Worm (Caenorhabditis elegans) whole organism, late embryonic: ENCODE results near the gene srab-11.

ENCODE experiments used
- C08G9.2 ChIP-seq: sonication (generic microtip); optimal IDR thresholded peaks from 2 replicates; lab custom pipeline; 2016; ENCODE audit warnings: mild to moderate bottlenecking, missing genetic modification characterization, moderate library complexity, missing compliant biosample characterization
- C38D4.7 ChIP-seq: fragments of 200-800 bp; sonication (Bioruptor generic); optimal IDR thresholded peaks from 2 replicates; lab custom pipeline; 2018; ENCODE audit warnings: mild to moderate bottlenecking, missing genetic modification characterization, moderate library complexity, missing compliant biosample characterization
- K02D7.2 ChIP-seq: sonication (generic microtip); optimal IDR thresholded peaks from 2 replicates; lab custom pipeline; 2017; ENCODE audit warnings: mild to moderate bottlenecking, missing genetic modification characterization, missing compliant biosample characterization
- K09A11.1 ChIP-seq: sonication (generic microtip); optimal IDR thresholded peaks from 2 replicates; lab custom pipeline; 2017; ENCODE audit warnings: antibody characterized with exemption, mild to moderate bottlenecking, missing genetic modification characterization, missing compliant biosample characterization; ENCODE audit not compliant: insufficient read depth
- ceh-18 ChIP-seq: sonication (generic microtip); optimal IDR thresholded peaks from 2 replicates; lab custom pipeline; 2016; ENCODE audit warnings: missing genetic modification characterization, missing compliant biosample characterization
- ceh-2 ChIP-seq: sonication (generic microtip); optimal IDR thresholded peaks from 2 replicates; lab custom pipeline; 2016; ENCODE audit warnings: missing genotype, missing genetic modification characterization, missing compliant biosample characterization
- ceh-22 ChIP-seq: sonication (generic microtip); optimal IDR thresholded peaks from 2 replicates; lab custom pipeline; 2017; ENCODE audit warnings: missing biosample characterization, missing genetic modification characterization
- ceh-30 ChIP-seq: fragments of 150-350 bp; optimal IDR thresholded peaks from 2 replicates; lab custom pipeline; 2014; ENCODE audit warnings: missing biosample characterization, missing genetic modification characterization
- ceh-6 ChIP-seq: fragments of 200-800 bp; sonication (Bioruptor generic); optimal IDR thresholded peaks from 2 replicates; lab custom pipeline; 2018; ENCODE audit warnings: mild to moderate bottlenecking, missing genetic modification characterization, missing compliant biosample characterization
- elt-2 ChIP-seq: sonication (generic microtip); optimal IDR thresholded peaks from 2 replicates; lab custom pipeline; 2016; ENCODE audit warnings: missing genetic modification reagents, missing genetic modification characterization, missing compliant biosample characterization
- ets-4 ChIP-seq: sonication (generic microtip); optimal IDR thresholded peaks from 2 replicates; lab custom pipeline; 2016; ENCODE audit warnings: missing genetic modification characterization, missing compliant biosample characterization
- eyg-1 ChIP-seq: sonication (generic microtip); optimal IDR thresholded peaks from 2 replicates; lab custom pipeline; 2016; ENCODE audit warnings: missing genotype, missing genetic modification characterization, missing compliant biosample characterization
- fax-1 ChIP-seq: sonication (generic microtip); optimal IDR thresholded peaks from 2 replicates; lab custom pipeline; 2016; ENCODE audit warnings: missing genotype, missing genetic modification characterization, missing compliant biosample characterization
- gmeb-2 ChIP-seq: sonication (generic microtip); optimal IDR thresholded peaks from 2 replicates; lab custom pipeline; 2016; ENCODE audit warnings: missing genetic modification characterization, inconsistent platforms, missing compliant biosample characterization
- hlh-13 ChIP-seq: fragments of 200-800 bp; sonication (Bioruptor generic); optimal IDR thresholded peaks from 2 replicates; lab custom pipeline; 2018; ENCODE audit warnings: mild to moderate bottlenecking, missing genetic modification characterization, missing compliant biosample characterization
- hlh-30 ChIP-seq: sonication (generic microtip); optimal IDR thresholded peaks from 2 replicates; lab custom pipeline; 2017; ENCODE audit warnings: antibody characterized with exemption, missing genetic modification characterization, missing compliant biosample characterization; ENCODE audit not compliant: insufficient read depth
- hlh-6 ChIP-seq: sonication (generic microtip); optimal IDR thresholded peaks from 2 replicates; lab custom pipeline; 2016; ENCODE audit warnings: missing genotype, missing genetic modification characterization, missing compliant biosample characterization
- hlh-8 ChIP-seq: sonication (generic microtip); optimal IDR thresholded peaks from 2 replicates; lab custom pipeline; 2016; ENCODE audit warnings: missing genotype, missing genetic modification characterization, missing compliant biosample characterization
- lim-6 ChIP-seq: sonication (generic microtip); optimal IDR thresholded peaks from 2 replicates; lab custom pipeline; 2016; ENCODE audit warnings: missing genetic modification characterization, missing compliant biosample characterization
- lin-11 ChIP-seq: fragments of 200-800 bp; sonication (Bioruptor generic); optimal IDR thresholded peaks from 2 replicates; lab custom pipeline; 2018; ENCODE audit warnings: mild to moderate bottlenecking, missing genetic modification characterization, missing compliant biosample characterization
- mec-3 ChIP-seq: sonication (generic microtip); optimal IDR thresholded peaks from 2 replicates; lab custom pipeline; 2016; ENCODE audit warnings: borderline replicate concordance, missing genetic modification characterization, missing compliant biosample characterization
- nfya-1 ChIP-seq: sonication (generic microtip); optimal IDR thresholded peaks from 2 replicates; lab custom pipeline; 2017; ENCODE audit warnings: missing genetic modification characterization, mild to moderate bottlenecking, missing compliant biosample characterization, antibody characterized with exemption, moderate library complexity
- nhr-232 ChIP-seq: sonication (generic microtip); optimal IDR thresholded peaks from 2 replicates; lab custom pipeline; 2016; ENCODE audit warnings: missing genetic modification characterization, missing compliant biosample characterization
- pag-3 ChIP-seq: sonication (generic microtip); optimal IDR thresholded peaks from 2 replicates; lab custom pipeline; 2016; ENCODE audit warnings: missing compliant biosample characterization, missing genetic modification characterization, borderline replicate concordance
- pat-9 ChIP-seq: fragments of 200-800 bp; sonication (Bioruptor generic); optimal IDR thresholded peaks from 2 replicates; lab custom pipeline; 2018; ENCODE audit warnings: mild to moderate bottlenecking, missing genetic modification characterization, moderate library complexity, missing compliant biosample characterization
- pqm-1 ChIP-seq: sonication (generic microtip); optimal IDR thresholded peaks from 2 replicates; lab custom pipeline; 2016; ENCODE audit warnings: missing genetic modification characterization, missing compliant biosample characterization
- pros-1 ChIP-seq: fragments of 150-350 bp; optimal IDR thresholded peaks from 2 replicates; lab custom pipeline; 2014; ENCODE audit warnings: missing biosample characterization, missing genetic modification reagents, missing genetic modification characterization
- sdc-2 ChIP-seq: sonication (generic microtip); optimal IDR thresholded peaks from 2 replicates; lab custom pipeline; 2016; ENCODE audit warnings: missing genotype, missing genetic modification characterization, missing compliant biosample characterization
- sox-4 ChIP-seq: sonication (generic microtip); optimal IDR thresholded peaks from 2 replicates; lab custom pipeline; 2017; ENCODE audit warnings: mild to moderate bottlenecking, missing genetic modification characterization, inconsistent platforms, missing compliant biosample characterization
- zip-5 ChIP-seq: sonication (generic microtip); optimal IDR thresholded peaks from 2 replicates; lab custom pipeline; 2016; ENCODE audit warnings: missing genetic modification characterization, missing compliant biosample characterization

The srab-11 gene

ce11 chrV:3146932-3147331 is at the start of gene srab-11:
srab-11 (minus strand) TSS chrV:3147032.
- no peak for TF ChIP-seq eyg-1 (tag; lab: Kevin White, UChicago)

- TF ChIP-seq ceh-6 (no peak), sdc-2 (tag; lab: Kevin White, UChicago) (no peak), nfya-1 (tag; lab: Kevin White, UChicago) (peak; percentile 89), ets-4 (tag; lab: Kevin White, UChicago) (no peak)
Observed at ce11 chrV:3195814-3196213, 49.0 kb upstream of the srab-11 start.

ce11 chrV:3194952-3195450 is 48.2 kb upstream of the srab-11 start, which contains the start of gene Y73C8B.2:
Y73C8B.2 (minus strand) TSS chrV:3195002.
- TF ChIP-seq C08G9.2 (tag; lab: Kevin White, UChicago) = no peak
- TF ChIP-seq zip-5 (tag; lab: Kevin White, UChicago) = no peak
- TF ChIP-seq hlh-6 = no peak
- no peak for TF ChIP-seq pros-1
- no peak for TF ChIP-seq eyg-1 (tag; lab: Kevin White, UChicago)
- no peak for TF ChIP-seq pag-3 (tag; lab: Kevin White, UChicago)
- TF ChIP-seq ceh-2 (tag; lab: Kevin White, UChicago) = no peak
- TF ChIP-seq ceh-22 = no peak
- TF ChIP-seq hlh-8 (tag; lab: Kevin White, UChicago) = no peak

ce11 chrV:3193091-3193608 is 46.3 kb upstream of the srab-11 start, which contains the start of the genes Y73C8B.3 and Y73C8B.9:
Y73C8B.3 (minus strand) TSS chrV:3193237.
Y73C8B.9 (plus strand) TSS chrV:3193558.
- no peak for TF ChIP-seq ceh-18 (tag; lab: Kevin White, UChicago)
- no peak for TF ChIP-seq pqm-1 (tag; lab: Kevin White, UChicago)
- TF ChIP-seq elt-2 = peak; percentile 74
- peak; percentile 90 for TF ChIP-seq ceh-30 (tag; lab: Kevin White, UChicago)
- no peak for TF ChIP-seq nfya-1 (tag; lab: Kevin White, UChicago)
- TF ChIP-seq ets-4 (tag; lab: Kevin White, UChicago) = no peak

DNA sequence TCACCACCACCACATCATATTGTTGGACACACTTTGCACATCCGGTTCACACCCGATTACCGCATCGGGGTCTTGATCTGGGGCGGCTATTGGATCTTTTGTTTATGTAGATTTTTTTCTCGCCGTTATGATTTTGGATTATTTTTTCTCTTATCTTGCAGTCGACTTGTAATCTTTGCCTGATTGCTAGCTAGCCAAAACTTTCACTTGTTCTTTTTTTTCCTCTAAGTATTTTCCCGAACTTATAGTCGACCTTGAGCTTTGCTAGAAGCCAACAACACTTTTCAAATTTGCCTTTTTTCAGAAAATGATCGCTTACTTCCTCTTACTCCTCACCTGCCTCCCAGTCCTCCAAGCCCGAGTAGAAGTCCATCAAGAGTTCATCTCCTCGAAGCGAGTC is 41.2 kb upstream of the srab-11 start, which contains the start of gene lag-2:
lag-2 (plus strand) TSS at position 301 of the 400 bp plus-strand sequence.
- TF ChIP-seq lim-6 (tag; lab: Kevin White, UChicago) (no peak), pat-9 (tag; lab: Kevin White, UChicago) (no peak), ets-4 (tag; lab: Kevin White, UChicago) (no peak), ceh-2 (tag; lab: Kevin White, UChicago) (no peak), zip-5 (tag; lab: Kevin White, UChicago) (no peak), K09A11.1 (tag; lab: Kevin White, UChicago) (no peak), pag-3 (tag; lab: Kevin White, UChicago) (no peak), ceh-18 (tag; lab: Kevin White, UChicago) (no peak), sox-4 (tag; lab: Kevin White, UChicago) (no peak), lin-11 (tag; lab: Kevin White, UChicago) (no peak), fax-1 (tag; lab: Kevin White, UChicago) (no peak), ceh-6 (no peak), mec-3 (tag; lab: Kevin White, UChicago) (no peak), K02D7.2 (tag; lab: Kevin White, UChicago) (no peak), nhr-232 (tag; lab: Kevin White, UChicago) (no peak), gmeb-2 (tag; lab: Kevin White, UChicago) (no peak), hlh-13 (no peak), hlh-30 (tag; lab: Kevin White, UChicago) (no peak), C38D4.7 (GFP tag; lab: Kevin White, UChicago) (no peak)
